Fruit fly (Drosophila melanogaster) whole organism, prepupa: ENCODE measurements around the gene Faa.

ENCODE experiments used
- CG11294 ChIP-seq: fragments of 200-800 bp; sonication (Bioruptor generic); IDR thresholded peaks from 2 replicates; pipeline ENCODE4 v1.3.6; 2022; ENCODE audit warnings: missing biosample characterization, missing genetic modification characterization
- CG15336 ChIP-seq: fragments of 200-800 bp; sonication (Bioruptor generic); IDR thresholded peaks from 2 replicates; pipeline ENCODE4 v1.3.6; 2022; ENCODE audit warnings: missing biosample characterization, missing genetic modification characterization
- CG16779 ChIP-seq: fragments of 200-800 bp; sonication (Bioruptor generic); optimal IDR thresholded peaks from 3 replicates; lab custom pipeline; 2017; ENCODE audit warnings: missing biosample characterization, mild to moderate bottlenecking, missing genetic modification characterization
- CG34406 ChIP-seq: fragments of 200-800 bp; sonication (Bioruptor generic); optimal IDR thresholded peaks from 3 replicates; lab custom pipeline; 2016; ENCODE audit warnings: missing biosample characterization, missing genetic modification characterization
- CG8319 ChIP-seq: fragments of 200-800 bp; sonication (Bioruptor generic); optimal IDR thresholded peaks from 3 replicates; lab custom pipeline; 2016; ENCODE audit warnings: missing biosample characterization, missing genetic modification characterization
- Eip75B ChIP-seq: fragments of 200-800 bp; sonication (Bioruptor generic); optimal IDR thresholded peaks from 3 replicates; lab custom pipeline; 2016; ENCODE audit warnings: missing biosample characterization, missing genetic modification characterization
- Ets21C ChIP-seq: fragments of 200-800 bp; sonication (Bioruptor generic); optimal IDR thresholded peaks from 3 replicates; lab custom pipeline; 2016; ENCODE audit warnings: missing biosample characterization, missing genetic modification characterization
- Met ChIP-seq: fragments of 200-800 bp; sonication (Bioruptor generic); optimal IDR thresholded peaks from 3 replicates; lab custom pipeline; 2016; ENCODE audit warnings: missing biosample characterization, missing genetic modification characterization

DNA sequence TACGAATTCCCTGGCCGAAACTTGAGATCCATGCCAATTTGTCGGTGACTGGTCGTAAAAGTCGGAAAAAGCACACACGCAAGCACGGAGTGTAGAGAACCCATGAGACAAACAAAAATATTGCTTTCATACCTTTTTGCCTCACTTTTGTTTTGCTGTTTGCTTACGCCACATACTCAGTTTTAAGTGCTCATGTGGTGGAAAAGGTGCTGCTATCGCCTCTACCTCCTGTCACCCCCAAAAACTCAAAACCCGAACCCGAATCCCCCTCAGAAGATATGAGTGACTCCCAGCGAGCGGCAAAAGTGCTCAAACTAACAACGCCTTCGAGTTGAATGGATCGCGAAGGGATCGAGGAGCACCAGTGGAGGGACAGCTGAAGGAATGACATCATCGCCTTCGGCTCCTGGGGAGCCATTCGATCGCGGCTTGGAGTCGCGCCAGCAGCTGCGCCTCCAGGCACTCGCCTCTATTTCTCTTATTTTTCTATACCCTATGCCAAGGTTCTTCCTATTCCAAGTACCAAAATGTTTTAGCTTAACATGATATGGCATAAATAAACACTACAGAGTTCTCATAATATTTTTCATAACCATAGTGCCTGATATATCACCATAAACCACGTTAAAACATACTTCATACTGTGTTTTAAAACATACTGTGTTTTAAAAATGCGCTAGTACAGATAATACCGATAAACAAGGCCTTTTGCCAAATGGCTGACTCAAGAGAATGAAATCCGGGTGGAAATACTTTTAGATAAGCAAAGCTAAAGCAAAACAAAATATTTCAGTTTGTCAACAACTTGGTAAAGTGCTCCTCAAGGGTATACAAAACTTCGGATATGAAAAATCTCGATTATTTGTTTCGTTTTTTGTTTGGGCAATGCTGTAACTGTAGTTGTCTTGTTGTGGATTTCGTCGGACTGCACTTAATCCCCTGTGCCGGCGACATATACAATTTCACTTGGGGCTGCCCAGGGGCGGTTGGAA, 46.9 kb upstream of the Faa start:
- TF ChIP-seq CG34406 (GFP tag; lab: Kevin White, UChicago) (no peak), CG8319 (no peak), CG11294 (GFP tag; lab: Robert Waterston, UW) (no peak), Eip75B (GFP tag; lab: Kevin White, UChicago) (no peak), CG15336 (no peak), CG16779 (tag; lab: Kevin White, UChicago) (no peak), Met (peak; percentile 34), Ets21C (GFP tag; lab: Kevin White, UChicago) (no peak)
